Fruit fly (Drosophila melanogaster) whole organism, embryonic: ENCODE measurements around the gene Uck.
A peak's percentile ranks its signal among the peaks of the same experiment; 100 is the strongest.

Experiments
- Bgb ChIP-seq: fragments of 200-800 bp; sonication (Bioruptor generic); IDR thresholded peaks from 2 replicates; pipeline ENCODE4 v1.3.6; 2022; ENCODE audit warnings: missing biosample characterization, missing genetic modification characterization; ENCODE audit not compliant: partially characterized antibody
- CG10959 ChIP-seq: fragments of 200-800 bp; sonication (Bioruptor generic); IDR thresholded peaks from 2 replicates; pipeline ENCODE4 v1.3.6; 2022; ENCODE audit warnings: missing biosample characterization, missing genetic modification characterization
- CG12391 ChIP-seq: fragments of 200-800 bp; sonication (Bioruptor generic); optimal IDR thresholded peaks from 3 replicates; lab custom pipeline; 2018; ENCODE audit warnings: missing biosample characterization, mild to moderate bottlenecking, missing genetic modification characterization, moderate library complexity
- CG15696 ChIP-seq: fragments of 200-800 bp; sonication (Bioruptor generic); optimal IDR thresholded peaks from 2 replicates; lab custom pipeline; 2019; ENCODE audit warnings: missing biosample characterization, mild to moderate bottlenecking, missing genetic modification characterization, moderate library complexity
- CG17359 ChIP-seq: fragments of 200-800 bp; sonication (Bioruptor generic); optimal IDR thresholded peaks from 3 replicates; lab custom pipeline; 2018; ENCODE audit warnings: missing biosample characterization, mild to moderate bottlenecking, missing genetic modification characterization, moderate library complexity
- CG17829 ChIP-seq: fragments of 200-800 bp; optimal IDR thresholded peaks from 2 replicates; lab custom pipeline; 2019; ENCODE audit warnings: missing biosample characterization, mild to moderate bottlenecking, missing genetic modification characterization, moderate library complexity
- CG1792 ChIP-seq: fragments of 200-800 bp; sonication (Bioruptor generic); optimal IDR thresholded peaks from 2 replicates; lab custom pipeline; 2016; ENCODE audit warnings: missing biosample characterization, missing genetic modification characterization
- CG18011 ChIP-seq: fragments of 200-800 bp; sonication (Bioruptor generic); optimal IDR thresholded peaks from 2 replicates; lab custom pipeline; 2017; ENCODE audit warnings: missing biosample characterization, missing genetic modification characterization, mild to moderate bottlenecking, moderate library complexity, missing genotype
- CG18476 ChIP-seq: fragments of 200-800 bp; sonication (Bioruptor generic); optimal IDR thresholded peaks from 2 replicates; lab custom pipeline; 2016; ENCODE audit warnings: missing biosample characterization, mild to moderate bottlenecking, missing genetic modification characterization
- CG18619 ChIP-seq: fragments of 200-800 bp; sonication (Bioruptor generic); optimal IDR thresholded peaks from 3 replicates; lab custom pipeline; 2017; ENCODE audit warnings: missing biosample characterization, mild to moderate bottlenecking, missing genetic modification characterization
- CG2678 ChIP-seq: fragments of 200-800 bp; sonication (Bioruptor generic); optimal IDR thresholded peaks from 3 replicates; lab custom pipeline; 2019; ENCODE audit warnings: missing biosample characterization, mild to moderate bottlenecking, missing genetic modification characterization, moderate library complexity
- CG31365 ChIP-seq: fragments of 200-800 bp; sonication (Bioruptor generic); optimal IDR thresholded peaks from 2 replicates; lab custom pipeline; 2018; ENCODE audit warnings: missing biosample characterization, mild to moderate bottlenecking, missing genetic modification characterization
- CG31441 ChIP-seq: fragments of 200-800 bp; sonication (Bioruptor generic); IDR thresholded peaks from 2 replicates; pipeline ENCODE4 v1.3.6; 2022; ENCODE audit warnings: missing biosample characterization, missing genetic modification characterization
- CG32767 ChIP-seq: fragments of 200-800 bp; sonication (Bioruptor generic); IDR thresholded peaks from 2 replicates; pipeline ENCODE4 v1.3.6; 2022; ENCODE audit warnings: missing biosample characterization, missing genetic modification characterization
- CG3407 ChIP-seq: fragments of 200-800 bp; sonication (Bioruptor generic); optimal IDR thresholded peaks from 2 replicates; lab custom pipeline; 2018; ENCODE audit warnings: missing biosample characterization, mild to moderate bottlenecking, missing genetic modification characterization
- CG3838 ChIP-seq: fragments of 200-800 bp; sonication (Bioruptor generic); optimal IDR thresholded peaks from 3 replicates; lab custom pipeline; 2016; ENCODE audit warnings: missing biosample characterization, missing genetic modification characterization
- CG43689 ChIP-seq: fragments of 200-800 bp; sonication (Bioruptor generic); IDR thresholded peaks from 2 replicates; pipeline ENCODE4 v1.3.6; 2022; ENCODE audit warnings: missing biosample characterization, missing genetic modification characterization
- CG4854 ChIP-seq: fragments of 200-800 bp; sonication (Bioruptor generic); optimal IDR thresholded peaks from 2 replicates; lab custom pipeline; 2016; ENCODE audit warnings: missing biosample characterization, missing genetic modification characterization, inconsistent platforms
- CG6683 ChIP-seq: fragments of 200-800 bp; sonication (Bioruptor generic); optimal IDR thresholded peaks from 2 replicates; lab custom pipeline; 2017; ENCODE audit warnings: missing biosample characterization, mild to moderate bottlenecking, missing genetic modification characterization, missing genetic modification reagents
- CG6813 ChIP-seq: fragments of 200-800 bp; sonication (Bioruptor generic); optimal IDR thresholded peaks from 2 replicates; lab custom pipeline; 2017; ENCODE audit warnings: missing biosample characterization, missing genetic modification characterization, mild to moderate bottlenecking, moderate library complexity, missing genetic modification reagents
- Dbx ChIP-seq: fragments of 200-800 bp; sonication (Bioruptor generic); IDR thresholded peaks from 3 replicates; pipeline ENCODE4 v1.3.6; 2022; ENCODE audit warnings: missing biosample characterization, missing genetic modification characterization
- Dip3 ChIP-seq: fragments of 200-800 bp; sonication (Bioruptor generic); optimal IDR thresholded peaks from 3 replicates; lab custom pipeline; 2016; ENCODE audit warnings: missing biosample characterization, missing genetic modification characterization
- GATAe ChIP-seq: fragments of 200-800 bp; sonication (Bioruptor generic); conservative IDR thresholded peaks from 2 replicates; pipeline ENCODE4 v1.3.6; 2022; ENCODE audit warnings: missing biosample characterization, missing genetic modification characterization
- HLHmδ ChIP-seq: fragments of 200-800 bp; sonication (Bioruptor generic); optimal IDR thresholded peaks from 2 replicates; lab custom pipeline; 2018; ENCODE audit warnings: missing biosample characterization, mild to moderate bottlenecking, missing genetic modification characterization, moderate library complexity
- HmgZ ChIP-seq: fragments of 200-800 bp; sonication (Bioruptor generic); optimal IDR thresholded peaks from 2 replicates; lab custom pipeline; 2018; ENCODE audit warnings: missing biosample characterization, mild to moderate bottlenecking, missing genetic modification characterization
- Meics ChIP-seq: fragments of 200-800 bp; sonication (Bioruptor generic); optimal IDR thresholded peaks from 2 replicates; lab custom pipeline; 2017; ENCODE audit warnings: missing biosample characterization, mild to moderate bottlenecking, missing genetic modification characterization
- Mrtf ChIP-seq: fragments of 200-800 bp; sonication (Bioruptor generic); IDR thresholded peaks from 3 replicates; pipeline ENCODE4 v1.3.6; 2022; ENCODE audit warnings: missing biosample characterization, missing genetic modification characterization
- Oaz ChIP-seq: fragments of 200-800 bp; sonication (Bioruptor generic); IDR thresholded peaks from 2 replicates; pipeline ENCODE4 v1.3.6; 2022; ENCODE audit warnings: missing biosample characterization, missing genetic modification characterization
- Ptx1 ChIP-seq: fragments of 200-800 bp; sonication (Bioruptor generic); IDR thresholded peaks from 2 replicates; pipeline ENCODE4 v1.3.6; 2022; ENCODE audit warnings: missing biosample characterization, missing genetic modification characterization
- Sox100B ChIP-seq: fragments of 200-800 bp; sonication (Bioruptor generic); optimal IDR thresholded peaks from 3 replicates; lab custom pipeline; 2018; ENCODE audit warnings: missing biosample characterization, mild to moderate bottlenecking, missing genetic modification characterization
- Sox102F ChIP-seq: fragments of 200-800 bp; sonication (Bioruptor generic); optimal IDR thresholded peaks from 2 replicates; lab custom pipeline; 2018; ENCODE audit warnings: missing biosample characterization, mild to moderate bottlenecking, missing genetic modification characterization, moderate library complexity
- Sry-δ ChIP-seq: fragments of 200-800 bp; sonication (Bioruptor generic); optimal IDR thresholded peaks from 2 replicates; lab custom pipeline; 2016; ENCODE audit warnings: missing biosample characterization, missing genetic modification characterization
- al ChIP-seq: fragments of 200-800 bp; sonication (Bioruptor generic); IDR thresholded peaks from 2 replicates; pipeline ENCODE4 v1.3.6; 2022; ENCODE audit warnings: missing biosample characterization, missing genetic modification characterization
- chm ChIP-seq: fragments of 200-800 bp; sonication (Bioruptor generic); IDR thresholded peaks from 2 replicates; pipeline ENCODE4 v1.3.6; 2022; ENCODE audit warnings: missing biosample characterization, missing genetic modification characterization
- crc ChIP-seq: fragments of 200-800 bp; sonication (Bioruptor generic); optimal IDR thresholded peaks from 2 replicates; lab custom pipeline; 2016; ENCODE audit warnings: missing biosample characterization, missing genetic modification characterization
- da ChIP-seq: fragments of 200-800 bp; sonication (Bioruptor generic); optimal IDR thresholded peaks from 2 replicates; lab custom pipeline; 2016; ENCODE audit warnings: missing biosample characterization, missing genetic modification characterization
- dmrt11E ChIP-seq: fragments of 200-800 bp; sonication (Bioruptor generic); optimal IDR thresholded peaks from 3 replicates; lab custom pipeline; 2018; ENCODE audit warnings: missing biosample characterization, mild to moderate bottlenecking, missing genetic modification characterization, moderate library complexity
- dysf ChIP-seq: fragments of 200-800 bp; sonication (Bioruptor generic); IDR thresholded peaks from 3 replicates; pipeline ENCODE4 v1.3.6; 2022; ENCODE audit warnings: missing biosample characterization, missing genetic modification characterization
- gcm ChIP-seq: fragments of 200-800 bp; sonication (Bioruptor generic); optimal IDR thresholded peaks from 2 replicates; lab custom pipeline; 2019; ENCODE audit warnings: missing biosample characterization, mild to moderate bottlenecking, missing genetic modification characterization, moderate library complexity
- gsb-n ChIP-seq: fragments of 200-800 bp; sonication (Bioruptor generic); optimal IDR thresholded peaks from 3 replicates; lab custom pipeline; 2018; ENCODE audit warnings: missing biosample characterization, mild to moderate bottlenecking, missing genetic modification characterization
- ind ChIP-seq: fragments of 200-800 bp; sonication (Bioruptor generic); optimal IDR thresholded peaks from 3 replicates; lab custom pipeline; 2016; ENCODE audit warnings: missing biosample characterization, missing genetic modification characterization
- kah ChIP-seq: fragments of 200-800 bp; sonication (Bioruptor generic); optimal IDR thresholded peaks from 2 replicates; lab custom pipeline; 2018; ENCODE audit warnings: missing biosample characterization, mild to moderate bottlenecking, missing genetic modification characterization
- odd ChIP-seq: fragments of 200-800 bp; sonication (Bioruptor generic); optimal IDR thresholded peaks from 2 replicates; lab custom pipeline; 2017; ENCODE audit warnings: missing biosample characterization, mild to moderate bottlenecking, missing genetic modification characterization
- peb ChIP-seq: fragments of 200-800 bp; sonication (Bioruptor generic); IDR thresholded peaks from 2 replicates; pipeline ENCODE4 v1.3.6; 2022; ENCODE audit warnings: missing biosample characterization, missing genetic modification characterization
- row ChIP-seq: fragments of 200-800 bp; sonication (Bioruptor generic); IDR thresholded peaks from 3 replicates; pipeline ENCODE4 v1.3.6; 2022; ENCODE audit warnings: missing biosample characterization, missing genetic modification characterization
- schlank ChIP-seq: fragments of 200-800 bp; sonication (Bioruptor generic); optimal IDR thresholded peaks from 2 replicates; lab custom pipeline; 2018; ENCODE audit warnings: missing biosample characterization, mild to moderate bottlenecking, missing genetic modification characterization
- shn ChIP-seq: fragments of 200-800 bp; sonication (Bioruptor generic); optimal IDR thresholded peaks from 3 replicates; lab custom pipeline; 2016; ENCODE audit warnings: missing biosample characterization, missing genetic modification characterization
- sim ChIP-seq: fragments of 200-800 bp; sonication (Bioruptor generic); IDR thresholded peaks from 2 replicates; pipeline ENCODE4 v1.3.6; 2022; ENCODE audit warnings: missing biosample characterization, missing genetic modification characterization
- so ChIP-seq: fragments of 200-800 bp; sonication (Bioruptor generic); IDR thresholded peaks from 3 replicates; pipeline ENCODE4 v1.3.6; 2022; ENCODE audit warnings: missing biosample characterization, missing genetic modification characterization

Uck gene

DNA sequence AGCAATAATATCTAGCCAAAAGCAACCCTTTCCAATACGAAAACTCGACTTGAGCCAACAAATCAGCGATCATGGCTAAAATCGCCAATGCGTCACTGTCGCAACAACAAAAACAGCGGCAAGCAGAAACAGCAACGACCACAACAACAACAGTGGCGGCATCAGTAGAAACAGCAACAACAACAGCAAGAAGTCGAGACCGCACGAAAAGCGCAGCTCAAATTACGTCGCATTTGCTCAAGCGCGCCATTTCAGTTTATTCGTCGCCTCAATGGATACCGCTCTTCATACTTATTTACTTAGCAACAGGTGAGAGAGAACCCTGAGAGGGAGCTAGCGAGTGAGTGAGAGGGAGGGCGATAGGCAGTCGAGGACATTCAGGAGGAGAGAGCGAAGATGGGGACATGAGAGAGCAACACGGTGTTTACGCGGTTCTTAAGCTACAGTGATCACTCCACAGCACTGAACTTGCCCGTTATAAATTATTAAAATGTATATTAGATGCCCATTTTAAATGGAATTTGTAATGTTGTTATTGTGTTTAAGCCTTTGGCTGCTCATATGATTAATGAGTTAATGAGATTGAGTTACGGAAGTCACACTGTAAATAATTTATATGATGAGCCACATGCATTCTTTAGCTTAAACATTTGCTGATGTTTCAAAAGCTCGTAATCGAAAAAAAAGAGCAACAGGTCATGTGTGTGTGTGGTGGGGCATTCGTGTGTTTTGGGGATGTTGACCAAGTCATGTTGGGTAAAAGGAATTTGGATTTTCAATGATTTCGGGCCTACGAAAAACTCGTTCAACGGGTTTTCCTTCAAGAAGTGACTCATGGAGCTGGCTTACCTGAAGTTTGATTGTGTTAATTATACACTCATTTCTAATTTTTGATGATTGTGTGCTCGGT is 5.8 kb downstream of the Uck start (continued):
- TF ChIP-seq CG31365 (no peak), da (GFP tag; lab: Kevin White, UChicago) (no peak), chm (GFP tag; lab: Robert Waterston, UW) (peak; percentile 84), CG2678 (tag; lab: Kevin White, UChicago) (no peak), HLHmδ (no peak), GATAe (GFP tag; lab: Robert Waterston, UW) (peak; percentile 41; the same call in 1 of the 2 replicates), gcm (GFP tag; lab: Kevin White, UChicago) (peak; percentile 29), Bgb (GFP tag; lab: Robert Waterston, UW) (no peak), dysf (GFP tag; lab: Robert Waterston, UW) (peak; percentile 86), CG12391 (tag; lab: Kevin White, UChicago) (peak; percentile 80), Ptx1 (GFP tag; lab: Robert Waterston, UW) (peak; percentile 85), dmrt11E (tag; lab: Kevin White, UChicago) (peak; percentile 85), gsb-n (tag; lab: Kevin White, UChicago) (peak; percentile 79), CG17359 (tag; lab: Kevin White, UChicago) (peak; percentile 76), CG1792 (GFP tag; lab: Kevin White, UChicago) (peak; percentile 60), so (GFP tag; lab: Robert Waterston, UW) (peak; percentile 87), CG15696 (tag; lab: Kevin White, UChicago) (peak; percentile 88), CG18619 (GFP tag; lab: Kevin White, UChicago) (peak; percentile 73), CG18011 (GFP tag; lab: Kevin White, UChicago) (peak; percentile 52), Mrtf (GFP tag; lab: Robert Waterston, UW) (peak; percentile 79), CG32767 (GFP tag; lab: Robert Waterston, UW) (peak; percentile 72), crc (GFP tag; lab: Kevin White, UChicago) (peak; percentile 45), al (peak; percentile 76; the same call in 1 of the 2 replicates), Oaz (GFP tag; lab: Robert Waterston, UW) (peak; percentile 37; the same call in 1 of the 2 replicates), schlank (tag; lab: Kevin White, UChicago) (peak; percentile 66), odd (GFP tag; lab: Kevin White, UChicago) (peak; percentile 66), Dbx (GFP tag; lab: Robert Waterston, UW) (peak; percentile 77), CG10959 (peak; percentile 83), CG3838 (GFP tag; lab: Kevin White, UChicago) (no peak), CG43689 (peak; percentile 46; the same call in 1 of the 2 replicates), Dip3 (GFP tag; lab: Kevin White, UChicago) (peak; percentile 80), peb (peak; percentile 37; the same call in 1 of the 2 replicates), Sry-δ (peak; percentile 11), CG4854 (peak; percentile 56), kah (GFP tag; lab: Kevin White, UChicago) (peak; percentile 44), CG3407 (GFP tag; lab: Kevin White, UChicago) (peak; percentile 48), ind (GFP tag; lab: Kevin White, UChicago) (peak; percentile 63), Meics (GFP tag; lab: Kevin White, UChicago) (peak; percentile 5), row (GFP tag; lab: Robert Waterston, UW) (peak; percentile 87), Sox100B (peak; percentile 49), shn (GFP tag; lab: Kevin White, UChicago) (peak; percentile 27), CG6813 (GFP tag; lab: Kevin White, UChicago) (peak; percentile 54), CG31441 (GFP tag; lab: Robert Waterston, UW) (peak; percentile 72), CG6683 (GFP tag; lab: Kevin White, UChicago) (no peak), HmgZ (tag; lab: Kevin White, UChicago) (peak; percentile 59), CG17829 (tag; lab: Kevin White, UChicago) (peak; percentile 83), sim (GFP tag; lab: Robert Waterston, UW) (no peak), Sox102F (GFP tag; lab: Kevin White, UChicago) (peak; percentile 74), CG18476 (GFP tag; lab: Kevin White, UChicago) (peak; percentile 65)
